Fruit fly (Drosophila melanogaster): ENCODE measurements around the gene Fer3HCH.

DNA sequence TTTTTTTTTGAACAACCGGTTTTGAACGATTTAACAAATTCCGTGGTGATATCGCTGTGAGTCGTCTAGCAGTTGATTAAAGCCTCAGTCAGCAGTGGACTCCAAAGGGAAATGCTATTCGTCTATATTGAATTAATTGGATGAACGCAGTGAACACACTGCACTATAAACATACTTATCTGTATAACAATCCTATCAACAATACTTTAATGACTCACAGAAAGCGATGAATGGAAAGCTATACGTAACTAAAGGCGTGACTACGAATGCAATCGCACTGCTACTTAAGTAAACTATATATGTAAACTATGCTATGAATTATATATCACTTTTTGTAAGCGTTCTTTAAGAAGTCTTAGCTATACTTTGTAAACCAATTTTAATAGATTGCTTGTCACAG lies 17.6 kb upstream of the Fer3HCH start:
- TF ChIP-seq CG11617 (GFP tag; optimal IDR thresholded peaks at IDR 0.05) (no peak), Crg-1 (GFP tag; optimal IDR thresholded peaks at IDR 0.05) (no peak), kay (GFP tag; ENCODE audit: borderline replicate concordance) (peak; percentile 96), CG7101 (tag; optimal IDR thresholded peaks at IDR 0.05) (peak; percentile 30), CG33017 (tag; optimal IDR thresholded peaks at IDR 0.05) (no peak), pad (GFP tag; optimal IDR thresholded peaks at IDR 0.05) (no peak), CG5204 (GFP tag; optimal IDR thresholded peaks at IDR 0.05) (no peak), bab1 (GFP tag; optimal IDR thresholded peaks at IDR 0.05) (no peak), CG7045 (GFP tag; optimal IDR thresholded peaks at IDR 0.05) (no peak), cic (GFP tag; optimal IDR thresholded peaks at IDR 0.05) (peak; percentile 91), cnc (optimal IDR thresholded peaks at IDR 0.05) (no peak), CG1620 (GFP tag; optimal IDR thresholded peaks at IDR 0.05) (no peak)

All from whole organism, adult.